Fruit fly (Drosophila melanogaster) S2 (cell line): ENCODE results near the gene RpS28a.

Experiments used
- CG8478 ChIP-seq: fragments of >200 bp; optimal IDR thresholded peaks from 2 replicates; lab custom pipeline; 2018
- CTCF ChIP-seq, 2 experiments: fragments of >200 bp; optimal IDR thresholded peaks; 2 replicates each; lab custom pipeline; 2018

- TF ChIP-seq CG8478: no peak
- TF ChIP-seq CTCF (optimal IDR thresholded peaks at IDR 0.05; lab: Kevin White, UChicago): no peak
Measured at dm6 chr3R:30014480-30014879, 8.0 kb downstream of the RpS28a start.
